Worm (Caenorhabditis elegans): ENCODE results near the gene C48B4.3.

The C48B4.3 gene

ce11 chrIII:9564410-9564809 is 17.8 kb downstream of the C48B4.3 start, which contains the start of gene C48B4.10 (continued):
- TF ChIP-seq fos-1 (tag; optimal IDR thresholded peaks at IDR 0.05) = no peak

DNA sequence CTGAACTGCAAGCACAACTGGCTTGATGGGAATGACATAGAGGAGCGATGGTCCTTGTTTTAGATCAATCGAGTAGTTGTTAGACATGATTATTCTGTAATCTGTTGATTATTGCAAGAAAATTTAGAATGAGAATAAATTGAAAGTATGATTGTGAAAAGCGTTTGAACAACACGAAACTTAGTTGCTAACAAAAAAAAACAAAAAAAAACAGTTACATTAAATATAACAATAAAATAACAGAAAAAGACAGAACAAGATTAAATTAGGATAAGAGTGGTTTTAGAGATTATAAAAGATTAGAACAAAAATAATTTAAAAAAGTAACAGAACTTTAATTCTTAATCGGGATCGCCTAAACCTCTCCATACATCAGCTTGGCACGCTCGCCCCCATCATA is 19.0 kb downstream of the C48B4.3 start, which contains the start of gene C48B4.9:
Gene C48B4.9, minus strand, starts transcription at position 101 of the 400 bp plus-strand sequence.
- TF ChIP-seq jun-1 (tag; optimal IDR thresholded peaks at IDR 0.05) (no peak), hmg-1.1 (GFP tag; IDR thresholded peaks at IDR 0.05) (no peak), daf-19 (GFP tag; conservative IDR thresholded peaks at IDR 0.05) (no peak), dmd-9 (GFP tag; IDR thresholded peaks at IDR 0.05) (no peak), nhr-111 (GFP tag; optimal IDR thresholded peaks at IDR 0.05) (no peak), gei-8 (GFP tag; optimal IDR thresholded peaks at IDR 0.05) (no peak), zfp-3 (GFP tag; conservative IDR thresholded peaks at IDR 0.05) (no peak), spr-3 (GFP tag; optimal IDR thresholded peaks at IDR 0.05) (no peak), pha-4 (GFP tag; IDR thresholded peaks at IDR 0.05) (no peak), pha-4 (tag; optimal IDR thresholded peaks at IDR 0.05) (no peak), unc-130 (GFP tag; optimal IDR thresholded peaks at IDR 0.05) (no peak), Y75B8A.6 (GFP tag; IDR thresholded peaks at IDR 0.05) (no peak), php-3 (GFP tag; IDR thresholded peaks at IDR 0.05) (no peak), ceh-20 (GFP tag; IDR thresholded peaks at IDR 0.05) (no peak), F49E8.2 (tag; optimal IDR thresholded peaks at IDR 0.05; ENCODE audit: borderline replicate concordance) (no peak), ceh-44 (GFP tag; IDR thresholded peaks at IDR 0.05) (no peak)

DNA sequence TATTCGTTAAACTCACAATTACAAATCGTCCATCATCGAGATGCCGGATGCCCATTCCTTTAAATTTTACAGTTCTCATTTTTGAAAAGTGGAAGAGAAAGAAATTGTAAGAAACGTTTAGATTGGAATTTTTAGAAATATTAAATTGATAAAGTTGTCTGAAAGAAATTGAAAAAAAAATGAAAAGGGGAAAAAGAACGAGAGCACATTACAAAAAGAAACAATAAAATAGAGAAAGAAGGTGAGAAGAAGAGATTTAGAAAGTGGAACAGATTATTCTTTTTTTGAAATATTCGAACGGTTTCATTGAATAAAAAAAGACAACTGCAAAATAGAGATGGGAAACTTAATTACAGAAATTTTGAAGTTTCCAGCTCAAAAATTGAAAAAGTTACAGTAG is 21.0 kb downstream of the C48B4.3 start, which contains the start of gene C48B4.8:
Gene C48B4.8, minus strand, starts transcription at position 101 of the 400 bp plus-strand sequence.
- TF ChIP-seq Y5F2A.4 (GFP tag; optimal IDR thresholded peaks at IDR 0.05) = no peak
- no peak for TF ChIP-seq dmd-6 (GFP tag; IDR thresholded peaks at IDR 0.05)
- TF ChIP-seq Y105C5A.15 (GFP tag; IDR thresholded peaks at IDR 0.05) = no peak
- TF ChIP-seq hmg-1.1 (GFP tag; IDR thresholded peaks at IDR 0.05) = no peak
- no peak for TF ChIP-seq T26A8.4 (GFP tag; IDR thresholded peaks at IDR 0.05)
- no peak for TF ChIP-seq zfp-2 (tag; optimal IDR thresholded peaks at IDR 0.05)

- 0 out of 2 replicates have a peak, but pooled peaks have one; percentile 24 for TF ChIP-seq lin-38 (GFP tag; IDR thresholded peaks at IDR 0.05)
- no peak for TF ChIP-seq ztf-11 (tag; optimal IDR thresholded peaks at IDR 0.05)
Observed at ce11 chrIII:9559381-9559881, 22.8 kb downstream of the C48B4.3 start, which contains the start of gene C48B4.7. C48B4.7 (minus strand) TSS chrIII:9559431.

DNA sequence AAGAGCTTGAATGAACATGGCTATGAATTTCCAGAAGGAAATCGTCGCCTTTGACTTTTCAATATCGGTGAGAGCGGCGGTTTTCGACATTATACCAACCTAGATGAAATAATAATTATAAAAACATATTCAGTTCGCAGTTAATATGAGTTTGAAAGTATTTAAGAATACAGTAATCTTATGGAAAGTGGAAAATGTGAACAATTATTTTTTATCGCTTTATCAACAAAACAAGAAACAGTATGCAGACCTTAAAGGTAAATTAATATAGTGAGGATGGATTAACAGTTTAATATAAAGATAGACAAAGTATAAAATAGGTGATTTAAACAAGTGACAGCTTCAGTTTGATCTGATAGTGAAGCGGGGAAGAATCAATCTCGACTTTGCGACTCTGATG is 23.7 kb downstream of the C48B4.3 start, which contains the start of gene C48B4.6:
Gene C48B4.6, minus strand, starts transcription at position 101 of the 400 bp plus-strand sequence.
- TF ChIP-seq daf-16 (GFP tag; optimal IDR thresholded peaks at IDR 0.05) (no peak), daf-16 (tag; optimal IDR thresholded peaks at IDR 0.05) (no peak), hlh-30 (tag; optimal IDR thresholded peaks at IDR 0.05; ENCODE audit: insufficient read depth) (no peak), mdl-1 (tag; optimal IDR thresholded peaks at IDR 0.05) (no peak), Y105C5A.15 (GFP tag; IDR thresholded peaks at IDR 0.05) (no peak), T20F7.1 (GFP tag; optimal IDR thresholded peaks at IDR 0.05) (no peak), lir-3 (tag; optimal IDR thresholded peaks at IDR 0.05) (no peak), ces-1 (GFP tag; optimal IDR thresholded peaks at IDR 0.05) (no peak), nhr-11 (tag; optimal IDR thresholded peaks at IDR 0.05) (no peak)

DNA sequence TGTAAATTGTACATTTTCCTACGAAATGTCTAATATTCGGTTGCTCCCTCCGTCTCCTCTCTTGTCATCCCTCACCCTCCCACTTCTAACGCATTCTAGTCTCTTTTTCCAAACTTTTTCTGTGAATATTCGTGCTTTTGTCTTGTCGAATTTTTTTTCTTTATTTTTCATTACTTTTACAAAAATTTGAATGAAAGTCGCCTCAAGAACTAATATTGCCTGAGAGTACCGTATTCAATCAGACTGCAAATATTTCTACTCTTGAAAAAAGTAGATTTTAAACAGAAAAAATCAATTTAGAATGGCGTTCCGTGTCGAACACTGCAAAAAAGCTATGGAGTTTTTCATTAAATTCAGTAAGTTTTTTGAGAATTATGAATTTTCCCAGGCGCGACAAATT is 25.9 kb downstream of the C48B4.3 start, which contains the start of gene ZK1098.11:
Gene ZK1098.11, plus strand, starts transcription at position 301 of the 400 bp plus-strand sequence.
- TF ChIP-seq aha-1 (tag) (no peak), zip-11 (GFP tag; IDR thresholded peaks at IDR 0.05) (no peak)

All from whole organism, L4 larva.